Worm (Caenorhabditis elegans): ENCODE measurements around the gene srw-61.

DNA sequence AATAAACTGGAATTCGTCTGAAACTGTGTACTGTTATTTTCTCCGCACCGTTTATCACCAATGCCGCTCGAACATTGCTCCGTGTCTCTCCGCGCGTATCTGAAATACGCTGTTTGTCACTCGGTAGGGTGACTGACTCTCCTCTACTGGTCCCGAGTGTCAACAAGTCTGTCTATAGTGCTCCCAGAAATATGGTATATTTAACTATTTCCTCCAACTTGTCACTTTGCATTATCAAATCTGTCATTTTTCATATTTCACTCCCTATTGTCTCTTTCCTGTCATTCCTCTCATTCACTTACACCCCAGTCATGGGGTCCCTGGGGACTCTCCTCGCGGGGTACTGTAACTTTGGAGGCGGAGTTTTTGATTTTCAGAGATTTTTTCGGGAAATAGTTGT is 16.0 kb upstream of the srw-61 start, which contains the start of gene hlh-17:
- TF ChIP-seq elt-3 (tag; optimal IDR thresholded peaks at IDR 0.05), result no peak
- no peak for TF ChIP-seq aly-2 (tag; optimal IDR thresholded peaks at IDR 0.05)
- TF ChIP-seq unc-86 (tag; optimal IDR thresholded peaks at IDR 0.05), result no peak
- no peak for TF ChIP-seq nhr-237 (tag; optimal IDR thresholded peaks at IDR 0.05)
- TF ChIP-seq mep-1 (tag; optimal IDR thresholded peaks at IDR 0.05), result no peak
- no peak for TF ChIP-seq unc-62 (GFP tag; optimal IDR thresholded peaks at IDR 0.05)
- TF ChIP-seq snu-23 (GFP tag; optimal IDR thresholded peaks at IDR 0.05), result no peak
- TF ChIP-seq pag-3 (tag; optimal IDR thresholded peaks at IDR 0.05; ENCODE audit: borderline replicate concordance, insufficient read depth), result no peak
- no peak for TF ChIP-seq mdl-1 (tag; optimal IDR thresholded peaks at IDR 0.05)
- TF ChIP-seq fos-1 (tag; optimal IDR thresholded peaks at IDR 0.05), result no peak
- TF ChIP-seq ces-1 (GFP tag; optimal IDR thresholded peaks at IDR 0.05), result no peak
- TF ChIP-seq lin-35 (GFP tag; optimal IDR thresholded peaks at IDR 0.05), result no peak
- no peak for TF ChIP-seq nhr-19 (GFP tag; conservative IDR thresholded peaks at IDR 0.05)

All from whole organism, L1 larva.